Worm (Caenorhabditis elegans): Measurements from ENCODE around the gene attf-5.

- TF ChIP-seq irx-1 (tag; optimal IDR thresholded peaks at IDR 0.05) (no peak), pag-3 (tag; optimal IDR thresholded peaks at IDR 0.05; ENCODE audit: borderline replicate concordance, insufficient read depth) (no peak), pax-3 (tag; optimal IDR thresholded peaks at IDR 0.05) (no peak), aly-2 (tag; optimal IDR thresholded peaks at IDR 0.05) (no peak), lin-15B (tag; optimal IDR thresholded peaks at IDR 0.05) (no peak), ceh-8 (GFP tag; optimal IDR thresholded peaks at IDR 0.05) (no peak), efl-3 (GFP tag; optimal IDR thresholded peaks at IDR 0.05) (no peak), mep-1 (tag; optimal IDR thresholded peaks at IDR 0.05) (no peak), nhr-90 (tag; optimal IDR thresholded peaks at IDR 0.05; ENCODE audit: poor library complexity) (no peak), tbx-2 (tag; optimal IDR thresholded peaks at IDR 0.05) (no peak), ces-1 (GFP tag; optimal IDR thresholded peaks at IDR 0.05) (no peak)
Observed at ce11 chrX:772184-772583, 16.0 kb upstream of the attf-5 start, which contains the start of gene T04G9.4.

All from whole organism, L1 larva.